Fruit fly (Drosophila melanogaster) whole organism, adult: ENCODE data around the gene CG3529.

ENCODE experiments used
- CG11617 ChIP-seq: fragments of 200-800 bp; sonication (Bioruptor generic); optimal IDR thresholded peaks from 2 replicates; lab custom pipeline; 2017; ENCODE audit warnings: mild to moderate bottlenecking, missing biosample characterization, missing genetic modification reagents, missing genetic modification characterization
- CG5204 ChIP-seq: fragments of 200-800 bp; sonication (Bioruptor generic); optimal IDR thresholded peaks from 2 replicates; lab custom pipeline; 2016; ENCODE audit warnings: missing biosample characterization, missing genetic modification characterization
- Clk ChIP-seq: fragments of 200-800 bp; sonication (Bioruptor generic); optimal IDR thresholded peaks from 2 replicates; lab custom pipeline; 2017; ENCODE audit warnings: missing biosample characterization, missing genetic modification characterization
- Hr96 ChIP-seq: fragments of 200-800 bp; sonication (Bioruptor generic); optimal IDR thresholded peaks from 2 replicates; lab custom pipeline; 2016; ENCODE audit warnings: missing biosample characterization, missing genetic modification characterization

DNA sequence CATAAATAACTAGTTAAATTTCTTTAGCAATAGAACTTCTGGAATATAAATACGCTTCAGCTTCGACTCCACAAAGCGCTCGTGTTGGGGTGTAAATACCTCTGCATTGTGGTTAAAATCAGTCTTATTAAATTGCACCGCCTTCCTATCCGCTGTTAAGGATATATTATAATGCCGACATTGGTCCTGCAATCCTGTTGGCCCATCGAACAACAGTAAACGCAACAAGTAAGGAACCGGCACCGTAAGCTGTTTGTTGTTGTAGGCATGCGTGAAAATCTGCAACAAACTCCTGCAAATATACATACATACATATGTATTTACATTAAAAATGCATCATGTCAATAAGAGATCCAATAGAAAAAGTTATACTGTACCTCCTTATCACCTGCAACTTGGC lies 9.7 kb downstream of the CG3529 start:
- TF ChIP-seq Clk (GFP tag; lab: Kevin White, UChicago) (no peak), Hr96 (GFP tag; lab: Kevin White, UChicago) (no peak), CG5204 (GFP tag; lab: Kevin White, UChicago) (no peak), CG11617 (no peak)
